Worm (Caenorhabditis elegans) whole organism, young adult: ENCODE data around the gene T28A8.5.
A peak's percentile ranks its signal among the peaks of the same experiment; 100 is the strongest.

Experiments used
- B0261.1 ChIP-seq: sonication (generic microtip); optimal IDR thresholded peaks from 2 replicates; lab custom pipeline; 2016; ENCODE audit warnings: mild to moderate bottlenecking, missing genetic modification characterization, moderate library complexity, missing compliant biosample characterization
- C06A6.2 ChIP-seq: fragments of 200-800 bp; sonication (Bioruptor generic); conservative IDR thresholded peaks from 2 replicates; pipeline ENCODE4 v1.3.6; 2022; ENCODE audit warnings: missing genetic modification characterization, missing compliant biosample characterization
- C17E4.6 ChIP-seq: fragments of 200-800 bp; sonication (Bioruptor generic); IDR thresholded peaks from 2 replicates; pipeline ENCODE4 v1.3.6; 2022; ENCODE audit warnings: missing genetic modification reagents, missing genetic modification characterization, missing compliant biosample characterization
- D2030.7 ChIP-seq: fragments of 200-800 bp; sonication (Bioruptor generic); IDR thresholded peaks from 2 replicates; pipeline ENCODE4 v1.3.6; 2022; ENCODE audit warnings: missing genetic modification reagents, missing genetic modification characterization, missing compliant biosample characterization
- F33H1.4 ChIP-seq: fragments of 200-800 bp; sonication (Bioruptor generic); IDR thresholded peaks from 2 replicates; pipeline ENCODE4 v1.3.6; 2022; ENCODE audit warnings: missing genetic modification reagents, missing genetic modification characterization, missing compliant biosample characterization
- F37B4.10 ChIP-seq: fragments of 200-800 bp; sonication (Bioruptor generic); IDR thresholded peaks from 2 replicates; pipeline ENCODE4 v1.3.6; 2022; ENCODE audit warnings: missing genetic modification characterization, missing compliant biosample characterization
- F39B2.1 ChIP-seq: fragments of 200-800 bp; sonication (Bioruptor generic); IDR thresholded peaks from 2 replicates; pipeline ENCODE4 v1.3.6; 2022; ENCODE audit warnings: missing genetic modification reagents, missing genetic modification characterization, missing compliant biosample characterization
- F49E8.2 ChIP-seq: sonication (generic microtip); optimal IDR thresholded peaks from 3 replicates; lab custom pipeline; 2017; ENCODE audit warnings: missing genetic modification characterization, mild to moderate bottlenecking, missing compliant biosample characterization, antibody characterized with exemption, moderate library complexity; ENCODE audit not compliant: insufficient read depth
- K11D2.4 ChIP-seq: fragments of 200-800 bp; sonication (Bioruptor generic); IDR thresholded peaks from 2 replicates; pipeline ENCODE4 v1.3.6; 2022; ENCODE audit warnings: missing genetic modification reagents, missing genetic modification characterization, missing compliant biosample characterization
- T07F8.4 ChIP-seq: sonication (generic microtip); optimal IDR thresholded peaks from 2 replicates; lab custom pipeline; 2016; ENCODE audit warnings: mild to moderate bottlenecking, missing genetic modification characterization, moderate library complexity, missing compliant biosample characterization
- Y53G8AR.9 ChIP-seq: fragments of 200-800 bp; sonication (Bioruptor generic); conservative IDR thresholded peaks from 2 replicates; pipeline ENCODE4 v1.3.6; 2022; ENCODE audit warnings: missing genetic modification reagents, missing genetic modification characterization, missing compliant biosample characterization
- Y56A3A.18 ChIP-seq: fragments of 200-800 bp; sonication (Bioruptor generic); IDR thresholded peaks from 2 replicates; pipeline ENCODE4 v1.3.6; 2022; ENCODE audit warnings: missing genetic modification reagents, missing genetic modification characterization, missing compliant biosample characterization
- aptf-2 ChIP-seq: fragments of 200-800 bp; sonication (Bioruptor generic); conservative IDR thresholded peaks from 2 replicates; pipeline ENCODE4 v1.3.6; 2022; ENCODE audit warnings: missing genetic modification reagents, missing genetic modification characterization, missing compliant biosample characterization
- atf-7 ChIP-seq: sonication (generic microtip); optimal IDR thresholded peaks from 2 replicates; lab custom pipeline; 2017; ENCODE audit warnings: mild to moderate bottlenecking, missing genetic modification characterization, missing compliant biosample characterization
- attf-3 ChIP-seq: fragments of 200-800 bp; sonication (Bioruptor generic); conservative IDR thresholded peaks from 2 replicates; pipeline ENCODE4 v1.3.6; 2022; ENCODE audit warnings: missing genetic modification reagents, missing genetic modification characterization, missing compliant biosample characterization
- attf-5 ChIP-seq: fragments of 200-800 bp; sonication (Bioruptor generic); optimal IDR thresholded peaks from 2 replicates; lab custom pipeline; 2018; ENCODE audit warnings: mild to moderate bottlenecking, missing genetic modification characterization, missing compliant biosample characterization
- bed-2 ChIP-seq: fragments of 200-800 bp; sonication (Bioruptor generic); IDR thresholded peaks from 2 replicates; pipeline ENCODE4 v1.3.6; 2022; ENCODE audit warnings: missing genetic modification reagents, missing genetic modification characterization, missing compliant biosample characterization
- ceh-27 ChIP-seq: fragments of 200-800 bp; sonication (Bioruptor generic); optimal IDR thresholded peaks from 2 replicates; lab custom pipeline; 2018; ENCODE audit warnings: mild to moderate bottlenecking, missing genetic modification characterization, moderate library complexity, missing compliant biosample characterization
- ceh-58 ChIP-seq: fragments of 200-800 bp; sonication (Bioruptor generic); IDR thresholded peaks from 2 replicates; pipeline ENCODE4 v1.3.6; 2022; ENCODE audit warnings: missing genetic modification characterization, missing compliant biosample characterization
- ceh-91 ChIP-seq: fragments of 200-800 bp; sonication (Bioruptor generic); IDR thresholded peaks from 2 replicates; pipeline ENCODE4 v1.3.6; 2022; ENCODE audit warnings: missing genetic modification reagents, missing genetic modification characterization, missing compliant biosample characterization
- chd-7 ChIP-seq: sonication (generic microtip); optimal IDR thresholded peaks from 2 replicates; lab custom pipeline; 2016; ENCODE audit warnings: mild to moderate bottlenecking, missing genetic modification characterization, moderate library complexity, missing compliant biosample characterization
- die-1 ChIP-seq: sonication (generic microtip); optimal IDR thresholded peaks from 2 replicates; lab custom pipeline; 2016; ENCODE audit warnings: missing genotype, mild to moderate bottlenecking, missing genetic modification characterization, missing compliant biosample characterization
- dox-1 ChIP-seq: fragments of 200-800 bp; sonication (Bioruptor generic); IDR thresholded peaks from 2 replicates; pipeline ENCODE4 v1.3.6; 2022; ENCODE audit warnings: missing genetic modification reagents, missing genetic modification characterization, missing compliant biosample characterization
- dpff-1 ChIP-seq: sonication (generic microtip); optimal IDR thresholded peaks from 2 replicates; lab custom pipeline; 2017; ENCODE audit warnings: mild to moderate bottlenecking, missing genetic modification characterization, missing compliant biosample characterization
- efl-1 ChIP-seq: fragments of 150-350 bp; optimal IDR thresholded peaks from 2 replicates; lab custom pipeline; 2014; ENCODE audit warnings: missing biosample characterization, missing genetic modification reagents, missing genetic modification characterization
- egrh-3 ChIP-seq: fragments of 200-800 bp; sonication (Bioruptor generic); IDR thresholded peaks from 2 replicates; pipeline ENCODE4 v1.3.6; 2022; ENCODE audit warnings: missing genetic modification reagents, missing genetic modification characterization, missing compliant biosample characterization
- gei-17 ChIP-seq: fragments of 200-800 bp; sonication (Bioruptor generic); optimal IDR thresholded peaks from 2 replicates; lab custom pipeline; 2018; ENCODE audit warnings: mild to moderate bottlenecking, missing genetic modification characterization, missing compliant biosample characterization
- hmg-1.2 ChIP-seq: fragments of 200-800 bp; sonication (Bioruptor generic); IDR thresholded peaks from 2 replicates; pipeline ENCODE4 v1.3.6; 2022; ENCODE audit warnings: missing genetic modification reagents, missing genetic modification characterization, missing compliant biosample characterization
- hmg-20 ChIP-seq: fragments of 200-800 bp; sonication (Bioruptor generic); IDR thresholded peaks from 2 replicates; pipeline ENCODE4 v1.3.6; 2022; ENCODE audit warnings: missing genetic modification reagents, missing genetic modification characterization, missing compliant biosample characterization
- hsf-1 ChIP-seq: fragments of 200-800 bp; sonication (Bioruptor generic); IDR thresholded peaks from 2 replicates; pipeline ENCODE4 v1.3.6; 2022; ENCODE audit warnings: missing genetic modification reagents, missing genetic modification characterization, missing compliant biosample characterization
- let-607 ChIP-seq, 2 experiments: fragments of 200-800 bp in 1 of 2; sonication (Bioruptor generic) in 1 of 2; sonication (generic microtip) in 1 of 2; optimal IDR thresholded peaks; 2 replicates each; lab custom pipeline; 2016 to 2018; ENCODE audit warnings: mild to moderate bottlenecking in 2 of 2, missing compliant biosample characterization in 2 of 2, missing genetic modification characterization in 2 of 2, moderate library complexity in 2 of 2, missing genotype in 1 of 2
- lin-26 ChIP-seq: fragments of 200-800 bp; sonication (Bioruptor generic); IDR thresholded peaks from 2 replicates; pipeline ENCODE4 v1.3.6; 2022; ENCODE audit warnings: missing genetic modification reagents, missing genetic modification characterization, missing compliant biosample characterization
- lin-40 ChIP-seq: sonication (generic microtip); optimal IDR thresholded peaks from 2 replicates; lab custom pipeline; 2016; ENCODE audit warnings: missing genetic modification characterization, mild to moderate bottlenecking, missing compliant biosample characterization, missing genotype, missing genetic modification reagents
- lin-54 ChIP-seq: fragments of 200-800 bp; sonication (Bioruptor generic); optimal IDR thresholded peaks from 2 replicates; lab custom pipeline; 2018; ENCODE audit warnings: mild to moderate bottlenecking, missing genetic modification characterization, missing compliant biosample characterization
- lsl-1 ChIP-seq: fragments of 200-800 bp; sonication (Bioruptor generic); optimal IDR thresholded peaks from 2 replicates; lab custom pipeline; 2018; ENCODE audit warnings: mild to moderate bottlenecking, missing genetic modification characterization, moderate library complexity, missing compliant biosample characterization
- madf-10 ChIP-seq: sonication (generic microtip); optimal IDR thresholded peaks from 2 replicates; lab custom pipeline; 2016; ENCODE audit warnings: mild to moderate bottlenecking, missing genetic modification characterization, missing compliant biosample characterization
- madf-6 ChIP-seq: fragments of 200-800 bp; sonication (Bioruptor generic); IDR thresholded peaks from 2 replicates; pipeline ENCODE4 v1.3.6; 2022; ENCODE audit warnings: missing genetic modification reagents, missing genetic modification characterization, missing compliant biosample characterization
- nhr-90 ChIP-seq: sonication (generic microtip); optimal IDR thresholded peaks from 2 replicates; lab custom pipeline; 2016; ENCODE audit warnings: missing genotype, mild to moderate bottlenecking, missing genetic modification characterization, missing compliant biosample characterization
- pbrm-1 ChIP-seq: fragments of 200-800 bp; sonication (Bioruptor generic); IDR thresholded peaks from 2 replicates; pipeline ENCODE4 v1.3.6; 2022; ENCODE audit warnings: missing genetic modification reagents, missing genetic modification characterization, missing compliant biosample characterization
- pha-4 ChIP-seq: fragments of 150-350 bp; sonication (generic microtip); optimal IDR thresholded peaks from 2 replicates; lab custom pipeline; 2014; ENCODE audit warnings: missing biosample characterization, missing genetic modification reagents, missing genetic modification characterization
- rcor-1 ChIP-seq: fragments of 200-800 bp; sonication (Bioruptor generic); IDR thresholded peaks from 2 replicates; pipeline ENCODE4 v1.3.6; 2022; ENCODE audit warnings: missing genetic modification reagents, missing genetic modification characterization, missing compliant biosample characterization
- snpc-1.3 ChIP-seq: sonication (generic microtip); optimal IDR thresholded peaks from 2 replicates; lab custom pipeline; 2017; ENCODE audit warnings: missing genetic modification characterization, mild to moderate bottlenecking, missing compliant biosample characterization, antibody characterized with exemption, moderate library complexity, missing genotype, missing genetic modification reagents; ENCODE audit not compliant: insufficient read depth
- snpc-4 ChIP-seq, 5 experiments: fragments of 150-350 bp in 1 of 5; sonication (generic microtip) in 4 of 5; optimal IDR thresholded peaks; 2 replicates each; lab custom pipeline; 2014 to 2018; ENCODE audit warnings: missing genetic modification characterization in 5 of 5, missing biosample characterization in 3 of 5, antibody characterized with exemption in 2 of 5, mild to moderate bottlenecking in 2 of 5, missing compliant biosample characterization in 2 of 5, missing genotype in 2 of 5, moderate library complexity in 2 of 5, missing genetic modification reagents in 1 of 5
- tlf-1 ChIP-seq: fragments of 200-800 bp; sonication (Bioruptor generic); optimal IDR thresholded peaks from 2 replicates; lab custom pipeline; 2018; ENCODE audit warnings: mild to moderate bottlenecking, missing genetic modification characterization, missing compliant biosample characterization
- xnd-1 ChIP-seq: sonication (generic microtip); optimal IDR thresholded peaks from 2 replicates; lab custom pipeline; 2016; ENCODE audit warnings: missing genotype, missing genetic modification reagents, missing genetic modification characterization, missing compliant biosample characterization
- ztf-6 ChIP-seq: fragments of 200-800 bp; sonication (Bioruptor generic); IDR thresholded peaks from 2 replicates; pipeline ENCODE4 v1.3.6; 2022; ENCODE audit warnings: missing genetic modification reagents, missing genetic modification characterization, missing compliant biosample characterization

The T28A8.5 gene

DNA sequence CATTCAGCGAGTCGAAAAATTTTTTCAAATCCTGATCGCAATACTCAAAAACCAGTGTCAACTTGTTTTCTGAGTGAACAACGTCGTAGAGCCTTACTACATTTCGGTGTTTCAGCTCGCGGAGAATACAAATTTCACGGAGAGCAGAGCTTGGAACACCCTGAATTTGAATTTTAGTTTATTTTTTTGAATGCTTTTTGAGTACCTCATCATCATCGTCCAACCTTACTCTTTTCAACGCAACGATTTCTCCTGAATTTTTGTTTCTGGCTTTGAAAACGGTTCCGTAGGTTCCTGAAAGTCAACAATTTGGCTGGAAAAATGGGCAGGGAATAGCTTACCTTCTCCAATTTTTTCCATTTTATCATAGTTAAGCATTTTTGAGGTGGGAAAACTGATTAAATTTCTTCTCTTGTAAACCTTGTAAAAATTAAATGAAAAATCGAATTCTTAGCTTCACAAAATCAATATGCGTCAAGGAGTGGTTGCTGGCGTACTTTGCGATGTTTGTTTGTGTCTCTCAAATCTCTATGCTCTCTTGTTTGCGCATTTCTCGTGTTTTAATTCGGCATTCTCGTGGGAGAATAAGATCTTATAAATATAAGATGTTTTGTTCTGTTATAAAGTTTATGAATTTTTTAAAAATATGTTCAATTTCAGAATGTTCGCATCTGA is 35.4 kb upstream of the T28A8.5 start, which contains the start of gene cdk-5:
Gene cdk-5 (minus strand): TSS at position 425 of the 675 bp plus-strand sequence.
- TF ChIP-seq F39B2.1 (GFP tag; lab: Robert Waterston, UW) (no peak), hmg-20 (GFP tag; lab: Robert Waterston, UW) (no peak), D2030.7 (peak; percentile 72; the same call in 1 of the 2 replicates), F49E8.2 (tag; lab: Kevin White, UChicago) (no peak), gei-17 (GFP tag; lab: Kevin White, UChicago) (peak; percentile 30), nhr-90 (tag; lab: Kevin White, UChicago) (no peak), madf-10 (tag; lab: Kevin White, UChicago) (peak; percentile 15), hsf-1 (GFP tag; lab: Robert Waterston, UW) (peak; percentile 76), lin-40 (tag; lab: Kevin White, UChicago) (peak; percentile 87), Y56A3A.18 (peak; percentile 52; the same call in 1 of the 2 replicates), attf-3 (GFP tag; lab: Robert Waterston, UW) (no peak), lsl-1 (GFP tag; lab: Kevin White, UChicago) (peak; percentile 51), tlf-1 (GFP tag; lab: Kevin White, UChicago) (peak; percentile 68), C17E4.6 (GFP tag; lab: Robert Waterston, UW) (no peak), attf-5 (GFP tag; lab: Kevin White, UChicago) (peak; percentile 18), efl-1 (GFP tag; lab: Kevin White, UChicago) (peak; percentile 4), bed-2 (no peak), ceh-91 (GFP tag; lab: Robert Waterston, UW) (no peak), rcor-1 (peak; percentile 67), dox-1 (GFP tag; lab: Robert Waterston, UW) (0 out of 2 replicates have a peak, but pooled peaks have one; percentile 31), F37B4.10 (GFP tag; lab: Robert Waterston, UW) (no peak), ceh-27 (GFP tag; lab: Kevin White, UChicago) (peak; percentile 27), let-607 (tag; optimal IDR thresholded peaks at IDR 0.05; lab: Kevin White, UChicago) (peak in 1 of 2 experiments; percentile 46), B0261.1 (tag; lab: Kevin White, UChicago) (no peak), Y53G8AR.9 (GFP tag; lab: Robert Waterston, UW) (peak; percentile 87; the same call in 1 of the 2 replicates), madf-6 (GFP tag; lab: Robert Waterston, UW) (peak; percentile 66), snpc-4 (GFP tag; optimal IDR thresholded peaks at IDR 0.05; lab: Kevin White, UChicago) (no peak), snpc-4 (tag; optimal IDR thresholded peaks at IDR 0.05; lab: Kevin White, UChicago) (peak in 2 of 4 experiments; percentile 54 to 62), ztf-6 (GFP tag; lab: Robert Waterston, UW) (no peak), hmg-1.2 (GFP tag; lab: Robert Waterston, UW) (peak; percentile 99), lin-54 (GFP tag; lab: Kevin White, UChicago) (peak; percentile 84), C06A6.2 (GFP tag; lab: Robert Waterston, UW) (no peak), pha-4 (tag; lab: Kevin White, UChicago) (peak; percentile 69), ceh-58 (GFP tag; lab: Robert Waterston, UW) (no peak), die-1 (tag; lab: Kevin White, UChicago) (no peak), lin-26 (no peak), egrh-3 (GFP tag; lab: Robert Waterston, UW) (no peak), snpc-1.3 (tag; lab: Kevin White, UChicago) (peak; percentile 24), dpff-1 (tag; lab: Kevin White, UChicago) (no peak), atf-7 (tag; lab: Kevin White, UChicago) (peak; percentile 16), xnd-1 (peak; percentile 33), chd-7 (tag; lab: Kevin White, UChicago) (no peak), F33H1.4 (GFP tag; lab: Robert Waterston, UW) (peak; percentile 75), aptf-2 (GFP tag; lab: Robert Waterston, UW) (no peak), pbrm-1 (GFP tag; lab: Robert Waterston, UW) (peak; percentile 77; the same call in 1 of the 2 replicates), K11D2.4 (peak; percentile 69), T07F8.4 (tag; lab: Kevin White, UChicago) (no peak)
